Worm (Caenorhabditis elegans) whole organism, mixed stage, embryonic: Measurements from ENCODE around the gene Y57E12AL.1.

Experiments used
- bed-3 ChIP-seq: fragments of 200-800 bp; sonication (Bioruptor generic); optimal IDR thresholded peaks from 3 replicates; lab custom pipeline; 2018; ENCODE audit warnings: mild to moderate bottlenecking, missing genetic modification characterization, moderate library complexity, missing compliant biosample characterization
- ceh-39 ChIP-seq: fragments of 150-350 bp; optimal IDR thresholded peaks from 2 replicates; lab custom pipeline; 2014; ENCODE audit warnings: missing biosample characterization, missing genetic modification characterization
- elt-1 ChIP-seq: sonication (generic microtip); optimal IDR thresholded peaks from 2 replicates; lab custom pipeline; 2017; ENCODE audit warnings: missing genetic modification characterization, mild to moderate bottlenecking, missing compliant biosample characterization, antibody characterized with exemption, moderate library complexity, borderline replicate concordance; ENCODE audit not compliant: insufficient read depth
- lsy-2 ChIP-seq: fragments of 150-350 bp; optimal IDR thresholded peaks from 2 replicates; lab custom pipeline; 2014; ENCODE audit warnings: missing biosample characterization, missing genetic modification characterization
- nhr-28 ChIP-seq: fragments of 150-350 bp; optimal IDR thresholded peaks from 2 replicates; lab custom pipeline; 2014; ENCODE audit warnings: missing biosample characterization, missing genetic modification characterization
- nhr-76 ChIP-seq: sonication (generic microtip); optimal IDR thresholded peaks from 2 replicates; lab custom pipeline; 2017; ENCODE audit warnings: missing biosample characterization, missing genetic modification characterization
- pha-4 ChIP-seq: fragments of 150-350 bp; optimal IDR thresholded peaks from 2 replicates; lab custom pipeline; 2018; ENCODE audit warnings: missing biosample characterization, missing genetic modification reagents, missing genetic modification characterization
- snpc-4 ChIP-seq: fragments of 150-350 bp; optimal IDR thresholded peaks from 2 replicates; lab custom pipeline; 2014; ENCODE audit warnings: missing biosample characterization, missing genetic modification characterization
- sptf-1 ChIP-seq: sonication (generic microtip); optimal IDR thresholded peaks from 2 replicates; lab custom pipeline; 2017; ENCODE audit warnings: mild to moderate bottlenecking, missing genetic modification characterization, moderate library complexity, missing compliant biosample characterization
- unc-62 ChIP-seq: fragments of 150-350 bp; optimal IDR thresholded peaks from 2 replicates; lab custom pipeline; 2014; ENCODE audit warnings: missing biosample characterization, missing genetic modification reagents, missing genetic modification characterization
- ztf-11 ChIP-seq: fragments of 150-350 bp; optimal IDR thresholded peaks from 2 replicates; lab custom pipeline; 2014; ENCODE audit warnings: missing biosample characterization, missing genetic modification characterization

DNA sequence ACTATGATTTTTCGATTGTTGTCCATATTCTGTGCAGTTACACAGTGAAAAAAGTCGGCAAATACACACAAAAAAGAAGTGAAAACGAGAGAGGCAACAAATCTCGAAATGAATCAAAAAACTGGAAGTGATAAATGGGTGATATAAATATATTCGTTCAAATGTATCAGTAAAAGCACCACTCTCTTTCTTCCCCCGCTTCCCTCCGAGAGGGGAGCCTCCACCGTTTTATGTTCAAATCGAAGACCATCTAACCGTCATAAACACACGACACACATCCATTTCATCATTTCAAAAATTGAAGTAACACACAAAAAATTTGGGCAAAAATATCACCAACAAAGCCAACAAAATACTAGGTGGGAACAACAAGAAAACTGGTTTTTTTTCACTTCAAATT, 33.3 kb upstream of the Y57E12AL.1 start, which contains the start of gene F20A1.6:
- TF ChIP-seq bed-3 (GFP tag; lab: Kevin White, UChicago) (no peak), lsy-2 (tag; lab: Kevin White, UChicago) (no peak), nhr-76 (tag; lab: Kevin White, UChicago) (no peak), unc-62 (GFP tag; lab: Kevin White, UChicago) (no peak), nhr-28 (tag; lab: Kevin White, UChicago) (no peak), ztf-11 (no peak), snpc-4 (tag; lab: Kevin White, UChicago) (no peak), elt-1 (tag; lab: Kevin White, UChicago) (no peak), sptf-1 (tag; lab: Kevin White, UChicago) (no peak), ceh-39 (tag; lab: Kevin White, UChicago) (no peak), pha-4 (no peak)
